Worm (Caenorhabditis elegans): Measurements from ENCODE around the gene ztf-1.
A peak's percentile ranks its signal among the peaks of the same experiment; 100 is the strongest.

The ztf-1 gene

ce11 chrIII:8739126-8739525, 53.0 kb downstream of the ztf-1 start:
- TF ChIP-seq blmp-1 (tag; optimal IDR thresholded peaks at IDR 0.05) (peak; percentile 74), fkh-10 (GFP tag; optimal IDR thresholded peaks at IDR 0.05) (no peak), sptf-1 (tag; optimal IDR thresholded peaks at IDR 0.05) (no peak), lin-15B (tag; optimal IDR thresholded peaks at IDR 0.05) (no peak), nhr-77 (tag; optimal IDR thresholded peaks at IDR 0.05) (no peak), hlh-17 (GFP tag; optimal IDR thresholded peaks at IDR 0.05; ENCODE audit: borderline replicate concordance) (no peak), nhr-237 (tag; optimal IDR thresholded peaks at IDR 0.05) (no peak), ces-1 (GFP tag; optimal IDR thresholded peaks at IDR 0.05) (no peak), unc-30 (tag; optimal IDR thresholded peaks at IDR 0.05) (no peak), pax-3 (tag; optimal IDR thresholded peaks at IDR 0.05) (no peak), unc-98 (GFP tag; IDR thresholded peaks at IDR 0.05) (no peak), lir-3 (tag; optimal IDR thresholded peaks at IDR 0.05; ENCODE audit: poor library complexity) (no peak), nhr-76 (tag; optimal IDR thresholded peaks at IDR 0.05) (no peak), zag-1 (tag; optimal IDR thresholded peaks at IDR 0.05) (no peak), alr-1 (tag; optimal IDR thresholded peaks at IDR 0.05; ENCODE audit: borderline replicate concordance) (no peak), xbp-1 (tag; optimal IDR thresholded peaks at IDR 0.05) (no peak), nhr-12 (tag; optimal IDR thresholded peaks at IDR 0.05) (no peak), egl-27 (tag; optimal IDR thresholded peaks at IDR 0.05) (no peak), C04F5.9 (tag; optimal IDR thresholded peaks at IDR 0.05) (no peak), nhr-11 (tag; optimal IDR thresholded peaks at IDR 0.05) (no peak), elt-2 (tag; optimal IDR thresholded peaks at IDR 0.05) (peak; percentile 82), lin-39 (tag; optimal IDR thresholded peaks at IDR 0.05) (no peak), fkh-4 (tag; optimal IDR thresholded peaks at IDR 0.05; ENCODE audit: borderline replicate concordance) (no peak), lin-13 (GFP tag; optimal IDR thresholded peaks at IDR 0.05) (no peak), isw-1 (GFP tag; IDR thresholded peaks at IDR 0.05) (no peak), lin-35 (GFP tag; optimal IDR thresholded peaks at IDR 0.05) (peak in 1 of 2 experiments; percentile 77), ama-1 (optimal IDR thresholded peaks at IDR 0.05) (no peak), rnt-1 (tag; optimal IDR thresholded peaks at IDR 0.05) (no peak), dsc-1 (tag; optimal IDR thresholded peaks at IDR 0.05) (no peak), efl-1 (optimal IDR thresholded peaks at IDR 0.05) (peak in 1 of 2 experiments; percentile 39), efl-1 (GFP tag; optimal IDR thresholded peaks at IDR 0.05 in 1 of 2) (peak; percentile 23 to 93), sox-4 (tag; optimal IDR thresholded peaks at IDR 0.05) (no peak), mab-9 (GFP tag; IDR thresholded peaks at IDR 0.05) (no peak), hlh-4 (tag; optimal IDR thresholded peaks at IDR 0.05) (no peak), F16B12.6 (tag; optimal IDR thresholded peaks at IDR 0.05) (no peak), nhr-71 (tag; optimal IDR thresholded peaks at IDR 0.05) (peak; percentile 64), sup-37 (GFP tag; optimal IDR thresholded peaks at IDR 0.05) (no peak), ztf-4 (tag; optimal IDR thresholded peaks at IDR 0.05) (no peak), nhr-20 (tag; optimal IDR thresholded peaks at IDR 0.05) (peak; percentile 72), hpl-2 (GFP tag; optimal IDR thresholded peaks at IDR 0.05) (no peak), ceh-63 (GFP tag; optimal IDR thresholded peaks at IDR 0.05) (no peak), ceh-8 (GFP tag; optimal IDR thresholded peaks at IDR 0.05) (no peak), unc-130 (tag; optimal IDR thresholded peaks at IDR 0.05) (peak; percentile 11), ztf-11 (tag; optimal IDR thresholded peaks at IDR 0.05) (no peak), unc-62 (GFP tag; optimal IDR thresholded peaks at IDR 0.05) (no peak), egl-13 (tag; optimal IDR thresholded peaks at IDR 0.05) (no peak), mef-2 (tag; optimal IDR thresholded peaks at IDR 0.05) (no peak), tlp-1 (tag; optimal IDR thresholded peaks at IDR 0.05) (no peak), tbx-2 (tag; optimal IDR thresholded peaks at IDR 0.05) (peak; percentile 31), ceh-88 (GFP tag; IDR thresholded peaks at IDR 0.05) (no peak), snpc-4 (tag; optimal IDR thresholded peaks at IDR 0.05) (no peak), fos-1 (tag; optimal IDR thresholded peaks at IDR 0.05) (no peak), swsn-7 (tag; optimal IDR thresholded peaks at IDR 0.05) (no peak), lsy-2 (tag; optimal IDR thresholded peaks at IDR 0.05) (peak in 1 of 2 experiments; percentile 43), grh-1 (GFP tag; IDR thresholded peaks at IDR 0.05) (no peak)
